Fruit fly (Drosophila melanogaster) whole organism: Measurements from ENCODE around the gene PIP82.

Source experiments
- CG8478 ChIP-seq: fragments of >200 bp; optimal IDR thresholded peaks from 2 replicates; lab custom pipeline; 2018; ENCODE audit warnings: inconsistent platforms
- Dll ChIP-seq: fragments of >200 bp; optimal IDR thresholded peaks from 2 replicates; lab custom pipeline; 2017
- EcR ChIP-seq, 2 experiments: fragments of >200 bp; optimal IDR thresholded peaks; 2 replicates each; lab custom pipeline; 2017; ENCODE audit warnings: missing biosample characterization in 2 of 2, missing genetic modification characterization in 2 of 2, missing genetic modification reagents in 2 of 2
- pan ChIP-seq: fragments of >200 bp; optimal IDR thresholded peaks from 2 replicates; lab custom pipeline; 2017
- psq ChIP-seq: fragments of >200 bp; optimal IDR thresholded peaks from 2 replicates; lab custom pipeline; 2017
- usp ChIP-seq: fragments of >200 bp; optimal IDR thresholded peaks from 2 replicates; lab custom pipeline; 2017; ENCODE audit warnings: missing biosample characterization, missing genetic modification characterization, mixed read lengths

PIP82 gene

dm6 chrX:8505023-8505604, 24.4 kb downstream of the PIP82 start:
- TF ChIP-seq Dll (no peak), EcR (GFP tag; optimal IDR thresholded peaks at IDR 0.05; lab: Kevin White, UChicago) (no peak), psq (lab: Kevin White, UChicago) (no peak), pan (lab: Kevin White, UChicago) (no peak), CG8478 (lab: Kevin White, UChicago) (no peak), usp (GFP tag; lab: Kevin White, UChicago) (no peak)

- TF ChIP-seq CG8478 (lab: Kevin White, UChicago) (no peak), EcR (GFP tag; optimal IDR thresholded peaks at IDR 0.05; lab: Kevin White, UChicago) (no peak), psq (lab: Kevin White, UChicago) (no peak), pan (lab: Kevin White, UChicago) (no peak), Dll (no peak), usp (GFP tag; lab: Kevin White, UChicago) (no peak)
Measured at dm6 chrX:8502053-8502452, 27.4 kb downstream of the PIP82 start.

dm6 chrX:8501374-8501773, 28.1 kb downstream of the PIP82 start:
- no peak for TF ChIP-seq CG8478 (lab: Kevin White, UChicago)
- TF ChIP-seq Dll, result no peak
- TF ChIP-seq EcR (GFP tag; optimal IDR thresholded peaks at IDR 0.05; lab: Kevin White, UChicago), result no peak
- no peak for TF ChIP-seq psq (lab: Kevin White, UChicago)
- no peak for TF ChIP-seq usp (GFP tag; lab: Kevin White, UChicago)
- no peak for TF ChIP-seq pan (lab: Kevin White, UChicago)

- TF ChIP-seq usp (GFP tag; lab: Kevin White, UChicago), result no peak
- no peak for TF ChIP-seq psq (lab: Kevin White, UChicago)
- TF ChIP-seq Dll, result no peak
- TF ChIP-seq pan (lab: Kevin White, UChicago), result no peak
- TF ChIP-seq EcR (GFP tag; optimal IDR thresholded peaks at IDR 0.05; lab: Kevin White, UChicago), result no peak
- no peak for TF ChIP-seq CG8478 (lab: Kevin White, UChicago)
Measured at dm6 chrX:8499151-8499550, 30.3 kb downstream of the PIP82 start.

- TF ChIP-seq pan (lab: Kevin White, UChicago) (no peak), CG8478 (lab: Kevin White, UChicago) (no peak), psq (lab: Kevin White, UChicago) (no peak), Dll (no peak), EcR (GFP tag; optimal IDR thresholded peaks at IDR 0.05; lab: Kevin White, UChicago) (no peak), usp (GFP tag; lab: Kevin White, UChicago) (no peak)
Measured at dm6 chrX:8497604-8498232, 31.8 kb downstream of the PIP82 start.

- TF ChIP-seq Dll (no peak), usp (GFP tag; lab: Kevin White, UChicago) (no peak), psq (lab: Kevin White, UChicago) (no peak), EcR (GFP tag; optimal IDR thresholded peaks at IDR 0.05; lab: Kevin White, UChicago) (no peak), pan (lab: Kevin White, UChicago) (no peak), CG8478 (lab: Kevin White, UChicago) (no peak)
Measured at dm6 chrX:8496362-8496761, 33.1 kb downstream of the PIP82 start.

dm6 chrX:8493473-8493872, 36.0 kb downstream of the PIP82 start:
- TF ChIP-seq psq (lab: Kevin White, UChicago) (no peak), EcR (GFP tag; optimal IDR thresholded peaks at IDR 0.05; lab: Kevin White, UChicago) (no peak), CG8478 (lab: Kevin White, UChicago) (no peak), pan (lab: Kevin White, UChicago) (no peak), usp (GFP tag; lab: Kevin White, UChicago) (no peak), Dll (no peak)

- TF ChIP-seq Dll (no peak), CG8478 (lab: Kevin White, UChicago) (no peak), psq (lab: Kevin White, UChicago) (no peak), pan (lab: Kevin White, UChicago) (no peak), usp (GFP tag; lab: Kevin White, UChicago) (no peak), EcR (GFP tag; optimal IDR thresholded peaks at IDR 0.05; lab: Kevin White, UChicago) (no peak)
Measured at dm6 chrX:8492849-8493248, 36.6 kb downstream of the PIP82 start.

dm6 chrX:8491452-8492046, 37.9 kb downstream of the PIP82 start:
- TF ChIP-seq CG8478 (lab: Kevin White, UChicago), result no peak
- TF ChIP-seq pan (lab: Kevin White, UChicago), result no peak
- no peak for TF ChIP-seq Dll
- no peak for TF ChIP-seq usp (GFP tag; lab: Kevin White, UChicago)
- TF ChIP-seq psq (lab: Kevin White, UChicago), result no peak
- TF ChIP-seq EcR (GFP tag; optimal IDR thresholded peaks at IDR 0.05; lab: Kevin White, UChicago), result no peak

dm6 chrX:8490976-8491345, 38.5 kb downstream of the PIP82 start:
- TF ChIP-seq CG8478 (lab: Kevin White, UChicago), result no peak
- TF ChIP-seq EcR (GFP tag; optimal IDR thresholded peaks at IDR 0.05; lab: Kevin White, UChicago), result no peak
- no peak for TF ChIP-seq pan (lab: Kevin White, UChicago)
- no peak for TF ChIP-seq psq (lab: Kevin White, UChicago)

dm6 chrX:8490291-8490975, 39.1 kb downstream of the PIP82 start:
- no peak for TF ChIP-seq pan (lab: Kevin White, UChicago)
- no peak for TF ChIP-seq Dll
- no peak for TF ChIP-seq usp (GFP tag; lab: Kevin White, UChicago)
- TF ChIP-seq psq (lab: Kevin White, UChicago), result no peak
- no peak for TF ChIP-seq CG8478 (lab: Kevin White, UChicago)
- TF ChIP-seq EcR (GFP tag; optimal IDR thresholded peaks at IDR 0.05; lab: Kevin White, UChicago), result no peak
